Fruit fly (Drosophila melanogaster) whole organism, embryonic: Measurements from ENCODE around the gene ZnT86D.

Source experiments
- Antp ChIP-seq: fragments of 200-800 bp; sonication (Bioruptor generic); optimal IDR thresholded peaks from 3 replicates; lab custom pipeline; 2016; ENCODE audit warnings: missing biosample characterization, missing genetic modification characterization
- B-H2 ChIP-seq: fragments of 200-800 bp; sonication (Bioruptor generic); optimal IDR thresholded peaks from 2 replicates; lab custom pipeline; 2018; ENCODE audit warnings: missing biosample characterization, mild to moderate bottlenecking, missing genetic modification characterization
- Blimp-1 ChIP-seq: fragments of 200-800 bp; sonication (Bioruptor generic); optimal IDR thresholded peaks from 3 replicates; lab custom pipeline; 2018; ENCODE audit warnings: missing biosample characterization, missing genetic modification characterization, mild to moderate bottlenecking, moderate library complexity, missing genetic modification reagents
- C15 ChIP-seq: fragments of 200-800 bp; sonication (Bioruptor generic); IDR thresholded peaks from 3 replicates; pipeline ENCODE4 v1.3.6; 2022; ENCODE audit warnings: missing biosample characterization, missing genetic modification characterization
- CG1024 ChIP-seq: fragments of 200-800 bp; sonication (Bioruptor generic); IDR thresholded peaks from 2 replicates; pipeline ENCODE4 v1.3.6; 2022; ENCODE audit warnings: missing biosample characterization, missing genetic modification characterization
- CG10543 ChIP-seq: fragments of 200-800 bp; sonication (Bioruptor generic); optimal IDR thresholded peaks from 3 replicates; lab custom pipeline; 2017; ENCODE audit warnings: missing biosample characterization, mild to moderate bottlenecking, missing genetic modification characterization, moderate library complexity
- CG11247 ChIP-seq: fragments of 200-800 bp; sonication (Bioruptor generic); IDR thresholded peaks from 2 replicates; pipeline ENCODE4 v1.3.6; 2022; ENCODE audit warnings: missing biosample characterization, missing genetic modification characterization
- CG11456 ChIP-seq: fragments of 200-800 bp; sonication (Bioruptor generic); IDR thresholded peaks from 3 replicates; pipeline ENCODE4 v1.3.6; 2022; ENCODE audit warnings: missing biosample characterization, missing genetic modification characterization
- CG1233 ChIP-seq: fragments of 200-800 bp; sonication (Bioruptor generic); optimal IDR thresholded peaks from 4 replicates; lab custom pipeline; 2018; ENCODE audit warnings: missing biosample characterization, mild to moderate bottlenecking, missing genetic modification characterization
- CG13894 ChIP-seq: fragments of 200-800 bp; sonication (Bioruptor generic); optimal IDR thresholded peaks from 3 replicates; lab custom pipeline; 2018; ENCODE audit warnings: missing biosample characterization, mild to moderate bottlenecking, missing genetic modification characterization, moderate library complexity
- CG1529 ChIP-seq: fragments of 200-800 bp; sonication (Bioruptor generic); optimal IDR thresholded peaks from 3 replicates; lab custom pipeline; 2018; ENCODE audit warnings: missing biosample characterization, missing genetic modification characterization
- CG15479 ChIP-seq: fragments of 200-800 bp; sonication (Bioruptor generic); optimal IDR thresholded peaks from 3 replicates; lab custom pipeline; 2019; ENCODE audit warnings: missing biosample characterization, mild to moderate bottlenecking, missing genetic modification characterization, moderate library complexity
- CG16779 ChIP-seq: fragments of 200-800 bp; sonication (Bioruptor generic); IDR thresholded peaks from 2 replicates; pipeline ENCODE4 v1.3.6; 2022; ENCODE audit warnings: missing biosample characterization, missing genetic modification characterization
- CG16815 ChIP-seq: fragments of 200-800 bp; sonication (Bioruptor generic); optimal IDR thresholded peaks from 3 replicates; lab custom pipeline; 2017; ENCODE audit warnings: missing biosample characterization, mild to moderate bottlenecking, missing genetic modification characterization
- CG17361 ChIP-seq: fragments of 200-800 bp; sonication (Bioruptor generic); IDR thresholded peaks from 3 replicates; pipeline ENCODE4 v1.3.6; 2022; ENCODE audit warnings: missing biosample characterization, missing genetic modification characterization
- CG17385 ChIP-seq: fragments of 200-800 bp; sonication (Bioruptor generic); optimal IDR thresholded peaks from 3 replicates; lab custom pipeline; 2018; ENCODE audit warnings: missing biosample characterization, mild to moderate bottlenecking, missing genetic modification characterization
- CG31441 ChIP-seq: fragments of 200-800 bp; sonication (Bioruptor generic); IDR thresholded peaks from 2 replicates; pipeline ENCODE4 v1.3.6; 2022; ENCODE audit warnings: missing biosample characterization, missing genetic modification characterization
- CG32532 ChIP-seq: fragments of 200-800 bp; sonication (Bioruptor generic); IDR thresholded peaks from 2 replicates; pipeline ENCODE4 v1.3.6; 2022; ENCODE audit warnings: missing biosample characterization, missing genetic modification characterization
- CG34376 ChIP-seq: fragments of 200-800 bp; sonication (Bioruptor generic); optimal IDR thresholded peaks from 2 replicates; lab custom pipeline; 2018; ENCODE audit warnings: missing biosample characterization, mild to moderate bottlenecking, missing genetic modification characterization
- CG4820 ChIP-seq: fragments of 200-800 bp; sonication (Bioruptor generic); optimal IDR thresholded peaks from 3 replicates; lab custom pipeline; 2016; ENCODE audit warnings: missing biosample characterization, missing genetic modification characterization
- CG6689 ChIP-seq: fragments of 200-800 bp; sonication (Bioruptor generic); IDR thresholded peaks from 2 replicates; pipeline ENCODE4 v1.3.6; 2022; ENCODE audit warnings: missing biosample characterization, missing genetic modification characterization
- CG6765 ChIP-seq: fragments of 200-800 bp; sonication (Bioruptor generic); optimal IDR thresholded peaks from 3 replicates; lab custom pipeline; 2017; ENCODE audit warnings: missing biosample characterization, mild to moderate bottlenecking, missing genetic modification characterization
- CG9727 ChIP-seq: fragments of 200-800 bp; sonication (Bioruptor generic); optimal IDR thresholded peaks from 3 replicates; lab custom pipeline; 2017; ENCODE audit warnings: missing biosample characterization, mild to moderate bottlenecking, missing genetic modification characterization
- Camta ChIP-seq: fragments of 200-800 bp; sonication (Bioruptor generic); optimal IDR thresholded peaks from 2 replicates; lab custom pipeline; 2016; ENCODE audit warnings: missing biosample characterization, missing genetic modification characterization
- Chrac-16 ChIP-seq: fragments of 200-800 bp; sonication (Bioruptor generic); optimal IDR thresholded peaks from 3 replicates; lab custom pipeline; 2016; ENCODE audit warnings: missing biosample characterization, missing genetic modification characterization
- Dll ChIP-seq: fragments of 200-800 bp; sonication (Bioruptor generic); IDR thresholded peaks from 4 replicates; pipeline ENCODE4 v1.3.6; 2022; ENCODE audit warnings: missing biosample characterization, missing genetic modification characterization; ENCODE audit not compliant: partially characterized antibody
- Doc3 ChIP-seq: fragments of 200-800 bp; sonication (Bioruptor generic); IDR thresholded peaks from 3 replicates; pipeline ENCODE4 v1.3.6; 2022; ENCODE audit warnings: missing biosample characterization, missing genetic modification characterization; ENCODE audit not compliant: partially characterized antibody
- ERR ChIP-seq: fragments of 200-800 bp; sonication (Bioruptor generic); optimal IDR thresholded peaks from 2 replicates; lab custom pipeline; 2016; ENCODE audit warnings: missing biosample characterization, missing genetic modification characterization
- Ets97D ChIP-seq: fragments of 200-800 bp; sonication (Bioruptor generic); optimal IDR thresholded peaks from 3 replicates; lab custom pipeline; 2016; ENCODE audit warnings: missing biosample characterization, missing genetic modification characterization
- Gug ChIP-seq: fragments of 200-800 bp; sonication (Bioruptor generic); IDR thresholded peaks from 4 replicates; pipeline ENCODE4 v1.3.6; 2022; ENCODE audit warnings: missing biosample characterization, missing genetic modification characterization
- Hr78 ChIP-seq, 2 experiments: fragments of 200-800 bp in 1 of 2; fragments of >200 bp in 1 of 2; sonication (Bioruptor generic) in 1 of 2; optimal IDR thresholded peaks; 2 replicates each; lab custom pipeline; 2017 to 2019; ENCODE audit warnings: missing biosample characterization in 2 of 2, missing genetic modification characterization in 2 of 2, mild to moderate bottlenecking in 1 of 2, moderate library complexity in 1 of 2
- Mrtf ChIP-seq: fragments of 200-800 bp; sonication (Bioruptor generic); IDR thresholded peaks from 3 replicates; pipeline ENCODE4 v1.3.6; 2022; ENCODE audit warnings: missing biosample characterization, missing genetic modification characterization
- NK7.1 ChIP-seq: fragments of 200-800 bp; sonication (Bioruptor generic); optimal IDR thresholded peaks from 3 replicates; lab custom pipeline; 2016; ENCODE audit warnings: missing biosample characterization, missing genetic modification characterization
- Neu2 ChIP-seq: fragments of 200-800 bp; sonication (Bioruptor generic); optimal IDR thresholded peaks from 3 replicates; lab custom pipeline; 2016; ENCODE audit warnings: missing biosample characterization, missing genetic modification characterization, borderline replicate concordance
- Tbp ChIP-seq: fragments of >200 bp; optimal IDR thresholded peaks from 2 replicates; lab custom pipeline; 2018; ENCODE audit warnings: missing biosample characterization, missing genetic modification characterization
- amos ChIP-seq: fragments of 200-800 bp; sonication (Bioruptor generic); IDR thresholded peaks from 2 replicates; pipeline ENCODE4 v1.3.6; 2022; ENCODE audit warnings: missing biosample characterization, missing genetic modification characterization; ENCODE audit not compliant: partially characterized antibody
- bigmax ChIP-seq: fragments of 200-800 bp; sonication (Bioruptor generic); optimal IDR thresholded peaks from 2 replicates; lab custom pipeline; 2018; ENCODE audit warnings: missing biosample characterization, mild to moderate bottlenecking, missing genetic modification characterization
- ewg ChIP-seq: fragments of 200-800 bp; sonication (Bioruptor generic); optimal IDR thresholded peaks from 3 replicates; lab custom pipeline; 2017; ENCODE audit warnings: mild to moderate bottlenecking, missing biosample characterization, missing genetic modification reagents, missing genetic modification characterization
- fd3F ChIP-seq: fragments of 200-800 bp; sonication (Bioruptor generic); optimal IDR thresholded peaks from 2 replicates; lab custom pipeline; 2018; ENCODE audit warnings: missing biosample characterization, mild to moderate bottlenecking, missing genetic modification characterization, moderate library complexity
- gfzf ChIP-seq: fragments of 200-800 bp; sonication (Bioruptor generic); optimal IDR thresholded peaks from 2 replicates; lab custom pipeline; 2016; ENCODE audit warnings: missing biosample characterization, mild to moderate bottlenecking, missing genetic modification characterization, moderate library complexity
- salm ChIP-seq: fragments of 200-800 bp; sonication (Bioruptor generic); optimal IDR thresholded peaks from 2 replicates; lab custom pipeline; 2018; ENCODE audit warnings: missing biosample characterization, mild to moderate bottlenecking, missing genetic modification characterization
- sisA ChIP-seq: fragments of 200-800 bp; sonication (Bioruptor generic); IDR thresholded peaks from 2 replicates; pipeline ENCODE4 v1.3.6; 2022; ENCODE audit warnings: missing biosample characterization, missing genetic modification characterization
- sr ChIP-seq: fragments of 200-800 bp; sonication (Bioruptor generic); IDR thresholded peaks from 3 replicates; pipeline ENCODE4 v1.3.6; 2022; ENCODE audit warnings: missing biosample characterization, missing genetic modification characterization
- tap ChIP-seq: fragments of 200-800 bp; optimal IDR thresholded peaks from 3 replicates; lab custom pipeline; 2019; ENCODE audit warnings: missing biosample characterization, mild to moderate bottlenecking, missing genetic modification characterization, moderate library complexity
- tgo ChIP-seq: fragments of 200-800 bp; sonication (Bioruptor generic); IDR thresholded peaks from 3 replicates; pipeline ENCODE4 v1.3.6; 2022; ENCODE audit warnings: missing biosample characterization, missing genetic modification characterization
- tin ChIP-seq: fragments of 200-800 bp; sonication (Bioruptor generic); optimal IDR thresholded peaks from 3 replicates; lab custom pipeline; 2016; ENCODE audit warnings: missing biosample characterization, missing genetic modification characterization
- tio ChIP-seq: fragments of 200-800 bp; sonication (Bioruptor generic); optimal IDR thresholded peaks from 2 replicates; lab custom pipeline; 2017; ENCODE audit warnings: missing biosample characterization, missing genetic modification characterization, inconsistent platforms
- tna ChIP-seq: fragments of 200-800 bp; sonication (Bioruptor generic); IDR thresholded peaks from 2 replicates; pipeline ENCODE4 v1.3.6; 2022; ENCODE audit warnings: missing biosample characterization, missing genetic modification characterization; ENCODE audit not compliant: partially characterized antibody
- toy ChIP-seq: fragments of 200-800 bp; sonication (Bioruptor generic); IDR thresholded peaks from 2 replicates; pipeline ENCODE4 v1.3.6; 2022; ENCODE audit warnings: missing biosample characterization, missing genetic modification characterization
- trem ChIP-seq: fragments of 200-800 bp; optimal IDR thresholded peaks from 3 replicates; lab custom pipeline; 2019; ENCODE audit warnings: missing biosample characterization, mild to moderate bottlenecking, missing genetic modification characterization, moderate library complexity
- twi ChIP-seq: fragments of 200-800 bp; optimal IDR thresholded peaks from 2 replicates; lab custom pipeline; 2019; ENCODE audit warnings: missing biosample characterization, mild to moderate bottlenecking, missing genetic modification characterization, moderate library complexity

ZnT86D gene

DNA sequence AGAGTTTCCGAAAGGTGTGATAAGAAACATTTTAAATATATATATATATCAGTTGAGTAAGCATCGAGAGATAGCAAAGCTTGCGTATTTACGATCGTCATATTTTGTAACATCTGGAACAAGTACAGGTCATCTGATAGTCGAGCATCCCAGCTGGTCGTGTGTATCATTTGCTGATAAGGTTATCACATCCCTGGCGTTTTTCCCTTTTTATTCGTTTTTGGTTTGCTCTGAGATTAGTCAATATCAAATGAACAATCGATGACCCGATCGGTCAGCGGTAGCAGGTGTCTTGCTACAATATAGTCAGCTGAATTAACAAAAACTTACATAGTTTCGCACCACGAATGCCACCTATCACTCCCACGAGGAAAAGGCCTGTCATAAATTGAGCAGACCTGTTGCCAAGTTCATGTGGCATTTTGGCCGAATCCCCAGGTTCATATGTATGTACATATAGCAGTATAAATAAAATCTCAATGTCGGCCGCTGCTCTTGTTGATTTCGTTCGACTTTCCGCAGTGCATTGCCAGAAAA lies 13.4 kb downstream of the ZnT86D start (continued):
- TF ChIP-seq CG17385 (GFP tag; lab: Kevin White, UChicago) (no peak), CG31441 (GFP tag; lab: Robert Waterston, UW) (no peak; the same call in 1 of the 2 replicates), Neu2 (GFP tag; lab: Kevin White, UChicago) (no peak), CG16779 (GFP tag; lab: Robert Waterston, UW) (no peak), tin (GFP tag; lab: Kevin White, UChicago) (peak; percentile 5), CG15479 (no peak), Hr78 (GFP tag; optimal IDR thresholded peaks at IDR 0.05; lab: Kevin White, UChicago) (peak in 1 of 2 experiments; percentile 64), ewg (GFP tag; lab: Kevin White, UChicago) (no peak), CG11247 (GFP tag; lab: Robert Waterston, UW) (peak; percentile 57), Tbp (GFP tag; lab: Kevin White, UChicago) (no peak), CG1529 (no peak), sr (GFP tag; lab: Robert Waterston, UW) (no peak), Chrac-16 (peak; percentile 51), Ets97D (no peak), tgo (peak; percentile 61; the same call in 2 of the 3 replicates), tap (peak; percentile 47), C15 (GFP tag; lab: Robert Waterston, UW) (no peak), CG34376 (GFP tag; lab: Kevin White, UChicago) (peak; percentile 49), CG16815 (GFP tag; lab: Kevin White, UChicago) (peak; percentile 22), tna (GFP tag; lab: Robert Waterston, UW) (no peak), Camta (GFP tag; lab: Kevin White, UChicago) (no peak), CG13894 (tag; lab: Kevin White, UChicago) (no peak), fd3F (peak; percentile 15), CG17361 (GFP tag; lab: Robert Waterston, UW) (no peak; the same call in 2 of the 3 replicates), bigmax (GFP tag; lab: Kevin White, UChicago) (no peak), salm (peak; percentile 20), Gug (GFP tag; lab: Robert Waterston, UW) (peak; percentile 33; the same call in 1 of the 4 replicates), Doc3 (no peak), CG6689 (GFP tag; lab: Robert Waterston, UW) (peak; percentile 56), tio (GFP tag; lab: Kevin White, UChicago) (peak; percentile 55), Antp (GFP tag; lab: Kevin White, UChicago) (no peak), CG9727 (peak; percentile 60), sisA (peak; percentile 55), Blimp-1 (GFP tag; lab: Kevin White, UChicago) (peak; percentile 39), ERR (GFP tag; lab: Kevin White, UChicago) (no peak), toy (GFP tag; lab: Robert Waterston, UW) (no peak), CG1233 (GFP tag; lab: Kevin White, UChicago) (peak; percentile 58), amos (GFP tag; lab: Robert Waterston, UW) (no peak), CG11456 (GFP tag; lab: Robert Waterston, UW) (no peak), Mrtf (no peak), B-H2 (GFP tag; lab: Kevin White, UChicago) (no peak), trem (tag; lab: Kevin White, UChicago) (no peak), NK7.1 (GFP tag; lab: Kevin White, UChicago) (peak; percentile 13), CG10543 (GFP tag; lab: Kevin White, UChicago) (no peak), CG6765 (GFP tag; lab: Kevin White, UChicago) (no peak), gfzf (GFP tag; lab: Kevin White, UChicago) (no peak), CG32532 (GFP tag; lab: Robert Waterston, UW) (peak; percentile 68), twi (tag; lab: Kevin White, UChicago) (no peak), CG1024 (no peak), Dll (no peak), CG4820 (GFP tag; lab: Kevin White, UChicago) (peak; percentile 28)
